Worm (Caenorhabditis elegans): ENCODE data around the gene F10D7.3.

DNA sequence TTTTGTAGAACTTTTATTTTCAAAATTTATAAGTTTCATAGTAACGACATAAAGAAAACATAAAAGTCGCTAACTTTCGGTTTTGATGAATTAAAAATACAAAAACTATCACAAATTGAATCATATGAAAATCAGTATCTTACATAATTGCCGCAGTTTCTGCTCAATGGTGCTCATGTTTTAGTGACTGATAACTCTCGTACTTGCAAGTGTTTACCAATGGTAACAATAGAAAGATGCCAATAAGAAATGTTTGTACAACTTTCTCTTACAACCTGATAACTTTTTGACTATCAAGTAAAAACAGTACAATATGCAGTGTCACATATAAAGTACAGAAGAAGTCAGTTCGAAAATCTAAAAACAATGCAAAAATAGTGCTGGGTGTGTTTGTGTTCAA lies 11.7 kb upstream of the F10D7.3 start:
- no peak for TF ChIP-seq rnt-1 (tag; optimal IDR thresholded peaks at IDR 0.05)
- no peak for TF ChIP-seq fax-1 (tag; optimal IDR thresholded peaks at IDR 0.05)
